Worm (Caenorhabditis elegans) whole organism, dauer: ENCODE data around the gene Y75B8A.39.

Experiments used
- unc-62 ChIP-seq: sonication (generic microtip); optimal IDR thresholded peaks from 2 replicates; lab custom pipeline; 2017; ENCODE audit warnings: missing biosample characterization, missing genetic modification reagents, missing genetic modification characterization

Gene Y75B8A.39

DNA sequence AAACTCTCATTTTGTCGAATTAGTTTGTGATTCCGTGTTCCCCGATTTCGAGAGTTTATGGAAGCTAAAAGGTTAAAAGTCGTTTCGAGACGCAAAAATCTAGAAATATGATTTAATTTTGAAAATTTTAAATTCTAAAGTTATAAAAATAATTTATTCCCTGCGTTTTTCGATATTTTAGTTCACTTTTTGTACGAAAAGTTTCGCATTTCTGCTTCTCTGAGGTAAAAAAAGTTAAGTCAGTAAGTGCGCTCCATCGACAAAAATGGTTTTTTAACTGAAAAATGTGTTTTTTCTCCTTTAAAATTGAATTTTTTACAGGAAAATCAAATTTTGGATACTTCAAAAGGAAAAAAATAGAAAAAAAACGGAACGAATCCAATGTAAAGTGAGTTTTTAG, 20.5 kb downstream of the Y75B8A.39 start, which contains the start of gene zip-1:
TSS of gene zip-1 (plus strand) at position 301 of the 400 bp plus-strand sequence.
- no peak for TF ChIP-seq unc-62 (GFP tag; lab: Kevin White, UChicago)

DNA sequence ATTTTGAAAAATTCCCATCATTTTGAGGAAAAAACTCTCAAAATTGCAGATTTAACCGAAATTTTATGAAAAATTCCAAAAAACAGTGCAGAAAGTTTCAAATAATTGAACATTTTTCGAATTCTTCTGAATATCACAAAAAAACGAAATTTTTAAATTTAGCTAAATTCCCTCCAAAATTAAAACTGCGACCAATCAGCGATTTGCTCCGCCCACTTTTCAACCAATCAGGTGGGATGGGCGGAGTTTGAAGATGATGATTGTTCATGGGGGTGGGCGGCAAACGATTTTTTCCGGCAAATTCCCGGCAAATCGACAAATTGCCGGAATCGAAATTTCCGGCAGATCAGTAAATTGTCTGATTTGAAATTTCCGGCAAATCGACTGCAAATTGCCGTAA, 21.3 kb downstream of the Y75B8A.39 start:
- TF ChIP-seq unc-62 (GFP tag; lab: Kevin White, UChicago) = no peak

DNA sequence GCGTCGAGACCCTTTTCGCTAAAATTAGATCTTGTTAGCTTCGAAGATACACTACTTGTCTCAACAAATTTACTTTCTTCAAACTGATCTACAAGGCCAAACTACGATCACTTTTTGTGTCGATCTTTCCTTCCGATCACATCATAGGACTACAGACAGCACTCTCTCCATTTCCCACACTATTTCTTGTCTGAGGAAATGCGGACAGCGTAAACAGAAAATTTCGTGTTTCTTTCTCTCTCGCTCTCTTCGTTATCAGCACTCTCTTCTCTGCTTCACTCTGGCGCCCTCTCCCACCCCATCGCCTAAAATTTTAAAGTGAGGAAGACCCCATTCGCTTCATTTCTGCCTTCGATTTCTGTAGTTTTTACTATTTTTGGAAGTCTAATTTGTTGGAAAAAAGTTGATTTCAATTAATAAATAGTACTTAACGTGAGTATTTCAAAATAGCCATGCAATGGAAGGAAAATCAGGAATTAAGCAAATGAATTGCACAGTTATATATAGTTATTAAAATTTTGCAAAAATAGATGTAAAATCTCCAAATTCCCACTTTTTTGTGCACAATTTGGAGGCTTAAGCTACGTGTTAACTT, 22.5 kb downstream of the Y75B8A.39 start:
- TF ChIP-seq unc-62 (GFP tag; lab: Kevin White, UChicago) = no peak

DNA sequence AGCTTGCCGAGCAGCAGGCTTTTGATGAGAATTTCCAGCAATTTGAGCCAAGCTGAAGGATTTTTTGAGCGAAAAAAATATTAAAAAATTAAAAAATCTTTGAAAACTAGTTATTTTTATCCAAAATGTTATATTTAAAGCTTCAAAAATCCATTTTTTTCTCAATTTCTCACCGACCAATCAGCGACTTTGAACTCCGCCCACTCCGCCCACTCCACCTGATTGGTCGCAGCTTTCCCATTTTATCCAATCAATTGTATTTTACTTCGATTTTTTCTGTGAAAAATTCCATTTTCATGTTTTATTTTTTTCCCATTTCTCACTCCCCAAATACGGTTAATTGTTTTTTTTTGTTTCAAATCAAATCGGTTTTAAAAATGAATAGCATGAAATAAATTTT, 32.0 kb downstream of the Y75B8A.39 start:
- no peak for TF ChIP-seq unc-62 (GFP tag; lab: Kevin White, UChicago)

DNA sequence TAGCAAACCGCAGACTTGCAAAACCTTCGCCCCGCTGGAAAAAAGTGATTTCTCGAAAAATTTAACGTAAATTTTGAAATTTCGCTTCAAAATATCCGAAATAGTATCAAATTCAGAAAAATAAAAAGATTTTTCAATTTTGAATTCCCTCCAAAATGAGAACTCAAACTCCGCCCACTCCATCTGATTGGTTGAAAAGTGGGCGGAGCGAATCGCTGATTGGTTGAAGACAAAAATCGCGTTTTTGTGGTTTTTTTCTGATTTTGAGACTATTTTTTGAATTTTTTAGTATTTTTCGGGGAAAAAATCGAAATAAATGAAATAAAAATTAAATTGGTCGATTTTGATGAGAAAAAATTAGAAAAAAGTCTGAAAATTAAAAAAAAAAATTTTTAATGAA, 36.0 kb downstream of the Y75B8A.39 start:
- TF ChIP-seq unc-62 (GFP tag; lab: Kevin White, UChicago) = no peak

DNA sequence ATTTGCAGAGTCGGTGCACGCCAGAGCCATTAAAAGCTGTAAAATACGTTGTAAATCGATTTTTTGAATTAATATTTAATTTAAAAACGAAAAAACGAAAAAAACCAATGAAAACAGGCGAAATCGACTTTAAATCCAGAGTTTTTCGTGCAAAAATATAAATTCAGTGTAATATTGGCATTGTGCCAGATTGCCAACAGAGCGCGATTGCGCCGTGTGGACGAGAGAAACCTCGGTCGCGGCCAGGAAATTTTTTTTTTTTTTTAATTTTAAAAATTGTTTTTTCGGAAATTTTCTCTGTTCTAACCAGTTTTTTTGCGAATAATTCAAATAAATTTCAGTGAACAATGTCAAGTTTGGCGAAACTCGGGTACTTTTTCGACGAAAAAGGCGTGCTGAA, 38.3 kb downstream of the Y75B8A.39 start, which contains the start of the genes pph-4.1 and Y75B8A.31:
TSS of gene pph-4.1 (minus strand) at position 36 of the 400 bp plus-strand sequence.
TSS of gene Y75B8A.31 (plus strand) at position 342 of the 400 bp plus-strand sequence.
- no peak for TF ChIP-seq unc-62 (GFP tag; lab: Kevin White, UChicago)

DNA sequence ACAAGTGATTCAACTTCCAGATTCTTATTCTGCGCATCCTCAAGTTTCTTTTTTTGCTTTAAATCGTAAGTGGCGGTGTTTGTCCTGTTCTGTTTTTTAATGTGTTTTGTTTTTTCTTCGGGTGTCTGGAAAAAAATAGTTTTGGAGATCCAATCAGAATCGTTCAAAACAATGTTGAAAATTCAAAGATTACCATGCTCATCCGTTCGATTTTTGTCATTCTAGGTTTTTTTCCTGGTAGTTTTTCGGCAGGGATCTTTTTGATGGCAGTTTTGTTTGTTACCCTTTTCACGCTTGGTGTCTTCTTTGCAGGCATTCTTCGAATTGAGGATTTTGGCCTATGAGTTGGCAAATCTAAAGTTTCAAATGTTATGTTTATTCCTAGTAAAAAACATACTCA, 43.6 kb downstream of the Y75B8A.39 start:
- no peak for TF ChIP-seq unc-62 (GFP tag; lab: Kevin White, UChicago)

DNA sequence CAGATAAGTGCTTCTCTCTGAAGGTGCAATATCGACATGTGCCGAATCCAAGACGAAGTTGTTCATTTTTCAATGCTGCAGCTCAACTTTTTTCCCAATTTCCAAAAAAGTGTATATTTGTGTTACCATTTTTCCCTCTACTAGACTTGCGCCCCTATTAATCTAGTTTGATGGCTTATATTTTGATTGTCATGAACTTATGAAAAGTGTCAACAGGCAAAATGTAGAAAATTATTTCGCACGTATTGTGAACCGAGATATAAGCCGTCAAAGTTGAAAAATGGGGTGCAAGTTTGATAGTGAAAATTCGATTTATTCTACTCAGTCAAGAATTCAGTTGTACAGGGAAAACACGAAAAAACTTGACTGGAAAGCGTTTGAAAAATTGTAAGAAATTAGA, 45.5 kb downstream of the Y75B8A.39 start, which contains the start of gene Y75B8A.32:
TSS of gene Y75B8A.32 (minus strand) at position 101 of the 400 bp plus-strand sequence.
- TF ChIP-seq unc-62 (GFP tag; lab: Kevin White, UChicago) = no peak

DNA sequence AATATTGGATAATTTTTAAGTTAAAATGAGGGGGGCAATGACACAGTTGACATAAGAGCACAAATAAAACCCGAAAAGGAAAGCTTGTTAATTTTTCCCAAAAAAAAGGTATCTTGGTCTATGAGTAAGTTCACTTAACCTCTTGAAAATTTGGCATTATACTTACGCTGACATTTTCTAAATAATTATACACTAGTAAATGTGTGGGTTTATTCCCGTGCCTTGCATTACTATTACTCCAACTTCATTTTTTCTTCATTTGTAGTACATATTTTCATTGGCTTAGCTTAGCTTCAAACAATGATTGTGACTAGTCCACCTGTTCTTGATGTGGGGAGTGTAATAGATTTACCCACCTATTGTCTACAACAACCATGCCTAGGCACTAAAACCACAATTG, 46.3 kb downstream of the Y75B8A.39 start, which contains the start of gene Y75B8A.34:
TSS of gene Y75B8A.34 (plus strand) at position 301 of the 400 bp plus-strand sequence.
- no peak for TF ChIP-seq unc-62 (GFP tag; lab: Kevin White, UChicago)
